Worm (Caenorhabditis elegans) whole organism, L1 larva: ENCODE data around the gene Y38H8A.1.
"Not testable (repeated sequence)": the region's sequence is repeated elsewhere in the genome, so short reads cannot be mapped to it uniquely, and the experiment has no call there.

ENCODE experiments used
- aha-1 ChIP-seq: fragments of 150-350 bp; optimal IDR thresholded peaks from 2 replicates; lab custom pipeline; 2014; ENCODE audit warnings: missing biosample characterization, missing genetic modification characterization
- aly-2 ChIP-seq: fragments of 150-350 bp; optimal IDR thresholded peaks from 2 replicates; lab custom pipeline; 2014; ENCODE audit warnings: missing biosample characterization, missing genetic modification characterization
- ama-1 ChIP-seq: fragments of 150-350 bp; optimal IDR thresholded peaks from 2 replicates; lab custom pipeline; 2014
- hlh-17 ChIP-seq: fragments of 200-800 bp; sonication (Bioruptor generic); optimal IDR thresholded peaks from 2 replicates; lab custom pipeline; 2018; ENCODE audit warnings: missing genetic modification characterization, mild to moderate bottlenecking, missing compliant biosample characterization, moderate library complexity, borderline replicate concordance
- nhr-11 ChIP-seq: fragments of 150-350 bp; optimal IDR thresholded peaks from 2 replicates; lab custom pipeline; 2014; ENCODE audit warnings: missing biosample characterization, missing genetic modification characterization
- nhr-77 ChIP-seq: fragments of 150-350 bp; optimal IDR thresholded peaks from 2 replicates; lab custom pipeline; 2014; ENCODE audit warnings: missing biosample characterization, missing genetic modification characterization
- unc-130 ChIP-seq: fragments of 150-350 bp; optimal IDR thresholded peaks from 2 replicates; lab custom pipeline; 2017; ENCODE audit warnings: missing biosample characterization, missing genetic modification characterization, inconsistent platforms
- vab-15 ChIP-seq: sonication (generic microtip); optimal IDR thresholded peaks from 2 replicates; lab custom pipeline; 2017; ENCODE audit warnings: missing genotype, mild to moderate bottlenecking, missing genetic modification characterization, missing compliant biosample characterization
- zag-1 ChIP-seq: fragments of 150-350 bp; optimal IDR thresholded peaks from 2 replicates; lab custom pipeline; 2014; ENCODE audit warnings: missing biosample characterization, missing genetic modification characterization

DNA sequence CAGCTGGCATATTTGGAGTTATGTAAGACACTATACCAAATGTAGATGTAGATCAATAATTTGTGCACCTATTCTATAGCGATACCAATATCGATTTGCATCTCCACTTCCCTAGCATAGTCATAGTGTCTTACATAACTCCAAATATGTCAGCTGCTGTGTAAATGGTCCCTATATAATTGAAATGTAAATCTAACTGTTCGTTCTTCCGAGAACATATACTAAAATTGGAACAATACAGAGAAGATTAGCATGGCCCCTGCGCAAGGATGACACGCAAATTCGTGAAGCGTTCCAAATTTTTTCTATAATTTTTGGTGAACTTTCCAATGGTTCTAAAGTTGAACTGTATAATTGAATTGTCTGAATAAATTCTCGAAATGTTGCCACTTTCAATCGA is 39.0 kb upstream of the Y38H8A.1 start:
- not testable (repeated sequence) for TF ChIP-seq nhr-77; unc-130 (tag; lab: Kevin White, UChicago); ama-1; aha-1 (tag; lab: Kevin White, UChicago); nhr-11 (tag; lab: Kevin White, UChicago); hlh-17 (GFP tag; lab: Kevin White, UChicago); aly-2 (tag; lab: Kevin White, UChicago); zag-1; vab-15 (tag; lab: Kevin White, UChicago)
